Fruit fly (Drosophila melanogaster): ENCODE data around the gene Obp22a.

Gene Obp22a

dm6 chr2L:1961932-1962496, 29.9 kb downstream of the Obp22a start:
- no peak for TF ChIP-seq CG9948 (tag; optimal IDR thresholded peaks at IDR 0.05)
- TF ChIP-seq CG15710 (tag; optimal IDR thresholded peaks at IDR 0.05), result no peak

- no peak for TF ChIP-seq D1 (tag; optimal IDR thresholded peaks at IDR 0.05)
- peak; percentile 11 for TF ChIP-seq CG8159 (tag; optimal IDR thresholded peaks at IDR 0.05)
- TF ChIP-seq Pif1B (GFP tag; optimal IDR thresholded peaks at IDR 0.05), result no peak
- no peak for TF ChIP-seq Pif1A (GFP tag; optimal IDR thresholded peaks at IDR 0.05)
- no peak for TF ChIP-seq rn (GFP tag; IDR thresholded peaks at IDR 0.05)
Measured at dm6 chr2L:1960056-1960455, 31.9 kb downstream of the Obp22a start.

- TF ChIP-seq Pif1A (GFP tag; optimal IDR thresholded peaks at IDR 0.05) (no peak), CG32121 (GFP tag; IDR thresholded peaks at IDR 0.05) (no peak), CG15710 (tag; optimal IDR thresholded peaks at IDR 0.05) (peak; percentile 9), CG17806 (tag; optimal IDR thresholded peaks at IDR 0.05) (no peak), CG9948 (tag; optimal IDR thresholded peaks at IDR 0.05) (no peak), CG8159 (tag; optimal IDR thresholded peaks at IDR 0.05) (peak; percentile 18)
Measured at dm6 chr2L:1959420-1959819, 32.5 kb downstream of the Obp22a start.

- TF ChIP-seq CG13204 (GFP tag; optimal IDR thresholded peaks at IDR 0.05) (no peak), Snoo (tag; optimal IDR thresholded peaks at IDR 0.05) (no peak), Pif1B (GFP tag; optimal IDR thresholded peaks at IDR 0.05) (no peak), CG17806 (tag; optimal IDR thresholded peaks at IDR 0.05) (no peak), fd96Ca (GFP tag; IDR thresholded peaks at IDR 0.05) (no peak), gl (tag; optimal IDR thresholded peaks at IDR 0.05) (no peak), CG34367 (tag; optimal IDR thresholded peaks at IDR 0.05) (no peak), CG32121 (GFP tag; IDR thresholded peaks at IDR 0.05) (no peak), CG12605 (GFP tag; IDR thresholded peaks at IDR 0.05) (no peak), CG8301 (tag; optimal IDR thresholded peaks at IDR 0.05) (no peak), rn (GFP tag; IDR thresholded peaks at IDR 0.05) (no peak), Ets98B (GFP tag; IDR thresholded peaks at IDR 0.05) (no peak), CG4496 (GFP tag; IDR thresholded peaks at IDR 0.05) (no peak), CG9948 (tag; optimal IDR thresholded peaks at IDR 0.05) (no peak)
Measured at dm6 chr2L:1954541-1954940, 37.4 kb downstream of the Obp22a start.

- TF ChIP-seq rn (GFP tag; IDR thresholded peaks at IDR 0.05) (no peak), gl (tag; optimal IDR thresholded peaks at IDR 0.05) (no peak), CG9948 (tag; optimal IDR thresholded peaks at IDR 0.05) (no peak), CG13204 (GFP tag; optimal IDR thresholded peaks at IDR 0.05) (no peak), Pif1A (GFP tag; optimal IDR thresholded peaks at IDR 0.05) (no peak), CG15710 (tag; optimal IDR thresholded peaks at IDR 0.05) (no peak), CG8301 (tag; optimal IDR thresholded peaks at IDR 0.05) (no peak), D1 (tag; optimal IDR thresholded peaks at IDR 0.05) (no peak), Pif1B (GFP tag; optimal IDR thresholded peaks at IDR 0.05) (no peak), CG10348 (GFP tag; IDR thresholded peaks at IDR 0.05) (no peak), Ets98B (GFP tag; IDR thresholded peaks at IDR 0.05) (no peak), CG14655 (GFP tag; optimal IDR thresholded peaks at IDR 0.05) (no peak), CG4496 (GFP tag; IDR thresholded peaks at IDR 0.05) (no peak), Snoo (tag; optimal IDR thresholded peaks at IDR 0.05) (no peak), fd96Ca (GFP tag; IDR thresholded peaks at IDR 0.05) (no peak), CG12605 (GFP tag; IDR thresholded peaks at IDR 0.05) (no peak)
Measured at dm6 chr2L:1947959-1948358, 44.0 kb downstream of the Obp22a start.

- TF ChIP-seq D1 (tag; optimal IDR thresholded peaks at IDR 0.05) (no peak), EcR (GFP tag; optimal IDR thresholded peaks at IDR 0.05) (no peak)
Measured at dm6 chr2L:1946628-1947027, 45.3 kb downstream of the Obp22a start, which contains the start of gene CG33673. Gene CG33673, minus strand, starts transcription at chr2L:1946728.

dm6 chr2L:1945609-1946008, 46.4 kb downstream of the Obp22a start, which contains the start of gene CG15357:
Gene CG15357, minus strand, starts transcription at chr2L:1945709.
- TF ChIP-seq CG9948 (tag; optimal IDR thresholded peaks at IDR 0.05) (no peak), CG32121 (GFP tag; IDR thresholded peaks at IDR 0.05) (no peak), rn (GFP tag; IDR thresholded peaks at IDR 0.05) (no peak), CG17806 (tag; optimal IDR thresholded peaks at IDR 0.05) (no peak), Pif1A (GFP tag; optimal IDR thresholded peaks at IDR 0.05) (no peak), EcR (GFP tag; optimal IDR thresholded peaks at IDR 0.05) (no peak), CG8301 (tag; optimal IDR thresholded peaks at IDR 0.05) (no peak), Pif1B (GFP tag; optimal IDR thresholded peaks at IDR 0.05) (no peak), CG12605 (GFP tag; IDR thresholded peaks at IDR 0.05) (no peak), CG34367 (tag; optimal IDR thresholded peaks at IDR 0.05) (no peak), CG13204 (GFP tag; optimal IDR thresholded peaks at IDR 0.05) (no peak), CG15710 (tag; optimal IDR thresholded peaks at IDR 0.05) (no peak), CG8159 (tag; optimal IDR thresholded peaks at IDR 0.05) (no peak), gl (tag; optimal IDR thresholded peaks at IDR 0.05) (no peak), CG4496 (GFP tag; IDR thresholded peaks at IDR 0.05) (no peak), CG14655 (GFP tag; optimal IDR thresholded peaks at IDR 0.05) (no peak), CG10348 (GFP tag; IDR thresholded peaks at IDR 0.05) (no peak)

All from whole organism, pupa.